Worm (Caenorhabditis elegans) whole organism, late embryonic: ENCODE data around the gene ZK546.19.

ENCODE experiments used
- C08G9.2 ChIP-seq: sonication (generic microtip); optimal IDR thresholded peaks from 2 replicates; lab custom pipeline; 2016; ENCODE audit warnings: mild to moderate bottlenecking, missing genetic modification characterization, moderate library complexity, missing compliant biosample characterization
- C38D4.7 ChIP-seq: fragments of 200-800 bp; sonication (Bioruptor generic); optimal IDR thresholded peaks from 2 replicates; lab custom pipeline; 2018; ENCODE audit warnings: mild to moderate bottlenecking, missing genetic modification characterization, moderate library complexity, missing compliant biosample characterization
- F13H6.1 ChIP-seq: sonication (generic microtip); optimal IDR thresholded peaks from 2 replicates; lab custom pipeline; 2016; ENCODE audit warnings: missing genetic modification characterization, missing compliant biosample characterization
- K02D7.2 ChIP-seq: sonication (generic microtip); optimal IDR thresholded peaks from 2 replicates; lab custom pipeline; 2017; ENCODE audit warnings: mild to moderate bottlenecking, missing genetic modification characterization, missing compliant biosample characterization
- Y22D7AL.16 ChIP-seq: sonication (generic microtip); optimal IDR thresholded peaks from 2 replicates; lab custom pipeline; 2016; ENCODE audit warnings: missing genetic modification characterization, missing compliant biosample characterization
- ceh-2 ChIP-seq: sonication (generic microtip); optimal IDR thresholded peaks from 2 replicates; lab custom pipeline; 2016; ENCODE audit warnings: missing genotype, missing genetic modification characterization, missing compliant biosample characterization
- ceh-22 ChIP-seq: sonication (generic microtip); optimal IDR thresholded peaks from 2 replicates; lab custom pipeline; 2017; ENCODE audit warnings: missing biosample characterization, missing genetic modification characterization
- ceh-24 ChIP-seq: sonication (generic microtip); optimal IDR thresholded peaks from 2 replicates; lab custom pipeline; 2016; ENCODE audit warnings: mild to moderate bottlenecking, missing genetic modification characterization, missing compliant biosample characterization
- ceh-31 ChIP-seq: sonication (generic microtip); optimal IDR thresholded peaks from 2 replicates; lab custom pipeline; 2016; ENCODE audit warnings: missing genetic modification characterization, missing compliant biosample characterization
- ceh-34 ChIP-seq: sonication (generic microtip); optimal IDR thresholded peaks from 2 replicates; lab custom pipeline; 2016; ENCODE audit warnings: mild to moderate bottlenecking, missing genetic modification characterization, missing compliant biosample characterization
- ceh-48 ChIP-seq: sonication (generic microtip); optimal IDR thresholded peaks from 2 replicates; lab custom pipeline; 2016; ENCODE audit warnings: missing genetic modification characterization, inconsistent platforms, missing compliant biosample characterization
- ceh-9 ChIP-seq: sonication (generic microtip); optimal IDR thresholded peaks from 2 replicates; lab custom pipeline; 2016; ENCODE audit warnings: mild to moderate bottlenecking, missing genetic modification characterization, inconsistent platforms, missing compliant biosample characterization
- dve-1 ChIP-seq: sonication (generic microtip); optimal IDR thresholded peaks from 2 replicates; lab custom pipeline; 2017; ENCODE audit warnings: antibody characterized with exemption, mild to moderate bottlenecking, missing genetic modification characterization, missing compliant biosample characterization
- elt-2 ChIP-seq: sonication (generic microtip); optimal IDR thresholded peaks from 2 replicates; lab custom pipeline; 2016; ENCODE audit warnings: missing genetic modification reagents, missing genetic modification characterization, missing compliant biosample characterization
- elt-4 ChIP-seq: sonication (generic microtip); optimal IDR thresholded peaks from 2 replicates; lab custom pipeline; 2016; ENCODE audit warnings: missing genetic modification characterization, missing compliant biosample characterization
- ets-4 ChIP-seq: sonication (generic microtip); optimal IDR thresholded peaks from 2 replicates; lab custom pipeline; 2016; ENCODE audit warnings: missing genetic modification characterization, missing compliant biosample characterization
- fax-1 ChIP-seq: sonication (generic microtip); optimal IDR thresholded peaks from 2 replicates; lab custom pipeline; 2016; ENCODE audit warnings: missing genotype, missing genetic modification characterization, missing compliant biosample characterization
- fkh-6 ChIP-seq: sonication (generic microtip); optimal IDR thresholded peaks from 2 replicates; lab custom pipeline; 2016; ENCODE audit warnings: missing genetic modification characterization, missing compliant biosample characterization
- gmeb-2 ChIP-seq: sonication (generic microtip); optimal IDR thresholded peaks from 2 replicates; lab custom pipeline; 2016; ENCODE audit warnings: missing genetic modification characterization, inconsistent platforms, missing compliant biosample characterization
- hlh-15 ChIP-seq: sonication (generic microtip); optimal IDR thresholded peaks from 2 replicates; lab custom pipeline; 2016; ENCODE audit warnings: missing genetic modification characterization, missing compliant biosample characterization
- lim-6 ChIP-seq: sonication (generic microtip); optimal IDR thresholded peaks from 2 replicates; lab custom pipeline; 2016; ENCODE audit warnings: missing genetic modification characterization, missing compliant biosample characterization
- lin-11 ChIP-seq: fragments of 200-800 bp; sonication (Bioruptor generic); optimal IDR thresholded peaks from 2 replicates; lab custom pipeline; 2018; ENCODE audit warnings: mild to moderate bottlenecking, missing genetic modification characterization, missing compliant biosample characterization
- madf-2 ChIP-seq: sonication (generic microtip); optimal IDR thresholded peaks from 2 replicates; lab custom pipeline; 2017; ENCODE audit warnings: missing genetic modification characterization, missing compliant biosample characterization
- nfya-1 ChIP-seq: sonication (generic microtip); optimal IDR thresholded peaks from 2 replicates; lab custom pipeline; 2017; ENCODE audit warnings: missing genetic modification characterization, mild to moderate bottlenecking, missing compliant biosample characterization, antibody characterized with exemption, moderate library complexity
- nhr-232 ChIP-seq: sonication (generic microtip); optimal IDR thresholded peaks from 2 replicates; lab custom pipeline; 2016; ENCODE audit warnings: missing genetic modification characterization, missing compliant biosample characterization
- npax-4 ChIP-seq: sonication (generic microtip); optimal IDR thresholded peaks from 2 replicates; lab custom pipeline; 2016; ENCODE audit warnings: missing genetic modification characterization, missing compliant biosample characterization
- odd-2 ChIP-seq: sonication (generic microtip); optimal IDR thresholded peaks from 2 replicates; lab custom pipeline; 2017; ENCODE audit warnings: antibody characterized with exemption, mild to moderate bottlenecking, missing genetic modification characterization, missing compliant biosample characterization
- pat-9 ChIP-seq: fragments of 200-800 bp; sonication (Bioruptor generic); optimal IDR thresholded peaks from 2 replicates; lab custom pipeline; 2018; ENCODE audit warnings: mild to moderate bottlenecking, missing genetic modification characterization, moderate library complexity, missing compliant biosample characterization
- pha-2 ChIP-seq: sonication (generic microtip); optimal IDR thresholded peaks from 2 replicates; lab custom pipeline; 2017; ENCODE audit warnings: mild to moderate bottlenecking, missing genetic modification characterization, missing compliant biosample characterization
- pqm-1 ChIP-seq: sonication (generic microtip); optimal IDR thresholded peaks from 2 replicates; lab custom pipeline; 2016; ENCODE audit warnings: missing genetic modification characterization, missing compliant biosample characterization
- pros-1 ChIP-seq: fragments of 150-350 bp; optimal IDR thresholded peaks from 2 replicates; lab custom pipeline; 2014; ENCODE audit warnings: missing biosample characterization, missing genetic modification reagents, missing genetic modification characterization
- ref-2 ChIP-seq: sonication (generic microtip); optimal IDR thresholded peaks from 2 replicates; lab custom pipeline; 2016; ENCODE audit warnings: missing genetic modification characterization, missing compliant biosample characterization
- ttx-3 ChIP-seq: sonication (generic microtip); optimal IDR thresholded peaks from 2 replicates; lab custom pipeline; 2016; ENCODE audit warnings: missing genetic modification reagents, missing genetic modification characterization, missing compliant biosample characterization
- unc-3 ChIP-seq, 2 experiments: fragments of 200-800 bp in 1 of 2; sonication (Bioruptor generic) in 1 of 2; sonication (generic microtip) in 1 of 2; conservative IDR thresholded peaks in 1 of 2; optimal IDR thresholded peaks in 1 of 2; 2 replicates each; pipeline versions ENCODE4 v1.3.6 to Lab custom; 2016 to 2022; ENCODE audit warnings: missing compliant biosample characterization in 2 of 2, missing genetic modification characterization in 2 of 2, missing genetic modification reagents in 1 of 2
- unc-55 ChIP-seq: sonication (generic microtip); optimal IDR thresholded peaks from 2 replicates; lab custom pipeline; 2017; ENCODE audit warnings: missing biosample characterization, missing genetic modification reagents, missing genetic modification characterization
- unc-86 ChIP-seq: sonication (generic microtip); optimal IDR thresholded peaks from 2 replicates; lab custom pipeline; 2016; ENCODE audit warnings: missing genetic modification characterization, missing compliant biosample characterization

Gene ZK546.19

ce11 chrII:4974448-4974951, 33.0 kb downstream of the ZK546.19 start:
- TF ChIP-seq unc-3 (GFP tag; conservative IDR thresholded peaks at IDR 0.05; lab: Robert Waterston, UW) (no peak), unc-3 (tag; optimal IDR thresholded peaks at IDR 0.05; lab: Kevin White, UChicago) (no peak), ceh-24 (tag; lab: Kevin White, UChicago) (no peak), Y22D7AL.16 (tag; lab: Kevin White, UChicago) (no peak), elt-4 (tag; lab: Kevin White, UChicago) (no peak), ceh-34 (tag; lab: Kevin White, UChicago) (peak; percentile 93), pros-1 (tag; lab: Kevin White, UChicago) (no peak)

ce11 chrII:4975311-4975710, 33.8 kb downstream of the ZK546.19 start:
- TF ChIP-seq pha-2 (tag; lab: Kevin White, UChicago), result no peak
- no peak for TF ChIP-seq ceh-2
- TF ChIP-seq ceh-34 (tag; lab: Kevin White, UChicago), result peak; percentile 87
- TF ChIP-seq fkh-6 (tag; lab: Kevin White, UChicago), result no peak
- no peak for TF ChIP-seq ref-2 (tag; lab: Kevin White, UChicago)

- TF ChIP-seq C38D4.7 (GFP tag; lab: Kevin White, UChicago) (no peak), ets-4 (no peak), madf-2 (tag; lab: Kevin White, UChicago) (no peak), ceh-31 (tag; lab: Kevin White, UChicago) (no peak), elt-2 (tag; lab: Kevin White, UChicago) (no peak), ceh-48 (tag; lab: Kevin White, UChicago) (no peak), unc-55 (GFP tag; lab: Kevin White, UChicago) (no peak), gmeb-2 (tag; lab: Kevin White, UChicago) (no peak), nfya-1 (tag; lab: Kevin White, UChicago) (no peak), ceh-22 (tag; lab: Kevin White, UChicago) (no peak), fax-1 (no peak), unc-3 (GFP tag; conservative IDR thresholded peaks at IDR 0.05; lab: Robert Waterston, UW) (no peak), unc-3 (tag; optimal IDR thresholded peaks at IDR 0.05; lab: Kevin White, UChicago) (no peak), odd-2 (tag; lab: Kevin White, UChicago) (no peak)
Measured at ce11 chrII:4981682-4982404, 40.3 kb downstream of the ZK546.19 start.

- TF ChIP-seq ceh-34 (tag; lab: Kevin White, UChicago) (no peak), nhr-232 (tag; lab: Kevin White, UChicago) (no peak), elt-2 (tag; lab: Kevin White, UChicago) (peak; percentile 96), fkh-6 (tag; lab: Kevin White, UChicago) (no peak)
Measured at ce11 chrII:4984151-4984550, 42.6 kb downstream of the ZK546.19 start.

ce11 chrII:4985961-4986503, 44.5 kb downstream of the ZK546.19 start:
- peak; percentile 78 for TF ChIP-seq elt-2 (tag; lab: Kevin White, UChicago)
- TF ChIP-seq C08G9.2 (tag; lab: Kevin White, UChicago), result no peak
- no peak for TF ChIP-seq npax-4 (tag; lab: Kevin White, UChicago)
- TF ChIP-seq unc-55 (GFP tag; lab: Kevin White, UChicago), result peak; percentile 63

- TF ChIP-seq pqm-1 (tag; lab: Kevin White, UChicago) (no peak), C38D4.7 (GFP tag; lab: Kevin White, UChicago) (no peak), dve-1 (no peak), nhr-232 (tag; lab: Kevin White, UChicago) (no peak), pat-9 (tag; lab: Kevin White, UChicago) (no peak), ets-4 (no peak), ttx-3 (tag; lab: Kevin White, UChicago) (no peak), npax-4 (tag; lab: Kevin White, UChicago) (no peak), ceh-31 (tag; lab: Kevin White, UChicago) (no peak), F13H6.1 (tag; lab: Kevin White, UChicago) (no peak), fax-1 (no peak), Y22D7AL.16 (tag; lab: Kevin White, UChicago) (no peak), lim-6 (tag; lab: Kevin White, UChicago) (no peak), gmeb-2 (tag; lab: Kevin White, UChicago) (no peak), hlh-15 (no peak), lin-11 (tag; lab: Kevin White, UChicago) (no peak), ceh-9 (tag; lab: Kevin White, UChicago) (no peak), elt-4 (tag; lab: Kevin White, UChicago) (no peak), unc-86 (tag; lab: Kevin White, UChicago) (no peak), K02D7.2 (tag; lab: Kevin White, UChicago) (no peak)
Measured at ce11 chrII:4986664-4987063, 45.1 kb downstream of the ZK546.19 start.
